Fruit fly (Drosophila melanogaster) whole organism, pupa: ENCODE measurements around the gene trio.

ENCODE experiments used
- CG32121 ChIP-seq: fragments of 200-800 bp; sonication (Bioruptor generic); IDR thresholded peaks from 2 replicates; pipeline ENCODE4 v1.3.6; 2022; ENCODE audit warnings: missing biosample characterization, missing genetic modification characterization
- D1 ChIP-seq: fragments of 200-800 bp; sonication (Bioruptor generic); optimal IDR thresholded peaks from 2 replicates; lab custom pipeline; 2018; ENCODE audit warnings: missing biosample characterization, mild to moderate bottlenecking, missing genetic modification characterization, moderate library complexity
- Pif1A ChIP-seq: fragments of 200-800 bp; sonication (Bioruptor generic); optimal IDR thresholded peaks from 3 replicates; lab custom pipeline; 2016; ENCODE audit warnings: missing biosample characterization, missing genetic modification characterization
- Snoo ChIP-seq: fragments of 200-800 bp; sonication (Bioruptor generic); optimal IDR thresholded peaks from 3 replicates; lab custom pipeline; 2017; ENCODE audit warnings: missing biosample characterization, mild to moderate bottlenecking, missing genetic modification characterization, inconsistent platforms

- TF ChIP-seq Pif1A (GFP tag; lab: Kevin White, UChicago) (no peak), D1 (tag; lab: Kevin White, UChicago) (no peak), CG32121 (GFP tag; lab: Robert Waterston, UW) (no peak), Snoo (tag; lab: Kevin White, UChicago) (no peak)
These were observed 77.8 kb downstream of the trio start for dm6 chr3L:956862-957261.
